Worm (Caenorhabditis elegans) whole organism, midembryonic: ENCODE data around the gene C27F2.10.

ENCODE experiments used
- T22C8.4 ChIP-seq: fragments of 200-800 bp; sonication (Bioruptor generic); IDR thresholded peaks from 2 replicates; pipeline ENCODE4 v1.3.6; 2022; ENCODE audit warnings: missing genetic modification characterization, missing compliant biosample characterization
- cog-1 ChIP-seq: sonication (generic microtip); optimal IDR thresholded peaks from 2 replicates; lab custom pipeline; 2016; ENCODE audit warnings: missing genetic modification characterization, missing compliant biosample characterization
- flt-1 ChIP-seq: fragments of 200-800 bp; sonication (Bioruptor generic); IDR thresholded peaks from 2 replicates; pipeline ENCODE4 v1.3.6; 2022; ENCODE audit warnings: missing genetic modification characterization, missing compliant biosample characterization
- klf-2 ChIP-seq: fragments of 200-800 bp; sonication (Bioruptor generic); conservative IDR thresholded peaks from 2 replicates; pipeline ENCODE4 v1.3.6; 2022; ENCODE audit warnings: missing genetic modification reagents, missing genetic modification characterization, missing compliant biosample characterization
- med-1 ChIP-seq: sonication (generic microtip); optimal IDR thresholded peaks from 2 replicates; lab custom pipeline; 2017; ENCODE audit warnings: missing genetic modification characterization, mild to moderate bottlenecking, missing compliant biosample characterization, antibody characterized with exemption, missing genetic modification reagents; ENCODE audit not compliant: insufficient read depth
- ref-1 ChIP-seq: fragments of 200-800 bp; sonication (Bioruptor generic); conservative IDR thresholded peaks from 2 replicates; pipeline ENCODE4 v1.3.6; 2022; ENCODE audit warnings: missing genetic modification reagents, missing genetic modification characterization, missing compliant biosample characterization
- tab-1 ChIP-seq: fragments of 200-800 bp; sonication (Bioruptor generic); IDR thresholded peaks from 2 replicates; pipeline ENCODE4 v1.3.6; 2022; ENCODE audit warnings: missing genetic modification characterization, missing compliant biosample characterization
- ztf-29 ChIP-seq: fragments of 200-800 bp; sonication (Bioruptor generic); IDR thresholded peaks from 2 replicates; pipeline ENCODE4 v1.3.6; 2022; ENCODE audit warnings: missing genetic modification reagents, missing genetic modification characterization, missing compliant biosample characterization

DNA sequence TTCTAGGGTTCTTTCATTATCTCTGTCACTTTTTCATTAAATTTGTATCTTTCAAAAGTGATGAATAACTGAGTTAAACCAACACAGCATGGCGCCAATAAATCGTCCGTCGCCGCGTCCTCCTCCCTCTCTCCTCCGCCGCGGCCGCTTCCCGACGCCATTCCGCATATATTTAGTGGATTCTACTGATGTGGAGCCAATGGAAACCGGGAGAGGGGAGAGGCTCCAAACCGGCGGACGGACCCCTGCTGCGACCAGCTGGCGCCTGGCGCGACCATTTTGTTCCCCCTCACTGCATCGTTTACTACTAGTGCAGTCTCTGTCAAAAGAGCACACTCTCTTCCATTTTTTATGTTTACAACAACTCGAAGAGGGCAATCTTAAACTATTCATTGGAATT is 35.5 kb downstream of the C27F2.10 start:
- no peak for TF ChIP-seq flt-1
- TF ChIP-seq ref-1 (GFP tag; lab: Robert Waterston, UW), result no peak
- no peak for TF ChIP-seq tab-1 (GFP tag; lab: Robert Waterston, UW)
- TF ChIP-seq T22C8.4 (GFP tag; lab: Robert Waterston, UW), result no peak
- no peak for TF ChIP-seq med-1 (GFP tag; lab: Kevin White, UChicago)
- no peak for TF ChIP-seq cog-1 (tag; lab: Kevin White, UChicago)
- no peak for TF ChIP-seq ztf-29 (GFP tag; lab: Robert Waterston, UW)
- no peak for TF ChIP-seq klf-2
